Fruit fly (Drosophila melanogaster) Kc167 (cell line): ENCODE measurements around the gene CG7011.

Experiments used
- Myc ChIP-seq: fragments of >200 bp; optimal IDR thresholded peaks from 2 replicates; lab custom pipeline; 2017; ENCODE audit warnings: missing external identifiers
- h ChIP-seq: fragments of >200 bp; optimal IDR thresholded peaks from 3 replicates; lab custom pipeline; 2018; ENCODE audit warnings: missing external identifiers

- TF ChIP-seq Myc (lab: Kevin White, UChicago), result no peak
- TF ChIP-seq h (lab: Kevin White, UChicago), result no peak
Observed at dm6 chr3L:15192172-15192571, 28.7 kb upstream of the CG7011 start.
